Comparison of ENCODE assay signal across 3 fruit fly cellular contexts in the genomic region with DNA sequence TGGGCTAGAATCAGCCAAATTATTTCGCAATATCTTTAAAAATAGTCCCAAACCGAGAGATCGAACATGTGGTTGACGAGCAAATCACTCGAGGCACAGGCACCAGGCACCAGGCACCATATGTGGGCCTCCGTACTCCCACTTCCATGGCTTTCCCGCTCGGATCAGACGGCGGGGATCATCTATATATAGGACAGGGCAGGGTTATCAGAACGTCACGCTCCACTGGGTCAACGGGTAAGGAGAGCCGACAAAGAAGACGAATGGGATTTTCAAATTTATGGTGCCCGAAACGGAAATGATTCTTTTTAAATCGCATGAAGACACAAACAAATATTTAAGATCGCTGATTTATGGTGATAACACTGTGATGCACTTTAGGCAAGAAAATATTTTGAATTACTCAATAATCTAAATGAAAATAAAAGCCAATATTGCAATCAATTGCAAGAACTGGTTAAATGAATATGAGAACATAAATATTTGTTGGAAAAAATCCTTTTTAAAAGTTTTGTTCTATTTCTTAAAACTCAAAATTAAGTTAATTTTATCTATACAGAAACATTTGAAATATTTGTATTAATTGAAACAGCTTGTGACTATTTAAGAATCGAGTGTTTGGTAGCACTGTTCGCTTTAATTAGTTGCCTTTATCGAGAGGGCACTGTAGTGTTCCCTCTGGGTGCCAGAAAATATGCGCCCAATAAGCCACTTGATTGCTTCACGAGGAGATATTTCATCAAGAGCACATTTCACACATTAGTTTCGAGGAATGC.
A peak's percentile ranks its signal among the peaks of the same experiment; 100 is the strongest.
TF ChIP-seq lines count a peak whose summit lies in the region.

No protein-coding gene starts in this region.

- TF ChIP-seq CTCF in whole organism, embryonic (GFP tag; optimal IDR thresholded peaks at IDR 0.05; lab: Kevin White, UChicago), result no peak

TF ChIP-seq in whole organism, adult, 20 proteins besides CTCF, POLR2A, EP300 and RAD21:
- TF ChIP-seq kay (GFP tag; lab: Kevin White, UChicago; ENCODE audit: borderline replicate concordance), result peak; percentile 60
- no peak for TF ChIP-seq CG33017 (tag; optimal IDR thresholded peaks at IDR 0.05; lab: Kevin White, UChicago)
TF ChIP-seq in whole organism, adult: peak in this region for 1.

TF ChIP-seq in whole organism, embryonic, 481 proteins besides CTCF, POLR2A, EP300 and RAD21 (continues in another document):
- no peak for TF ChIP-seq Gug (GFP tag; IDR thresholded peaks at IDR 0.05; lab: Robert Waterston, UW)
- no peak for TF ChIP-seq Atf3 (GFP tag; optimal IDR thresholded peaks at IDR 0.05; lab: Kevin White, UChicago)
- TF ChIP-seq kay (GFP tag; optimal IDR thresholded peaks at IDR 0.05; lab: Kevin White, UChicago), result no peak
- TF ChIP-seq jumu (GFP tag; optimal IDR thresholded peaks at IDR 0.05; lab: Kevin White, UChicago), result no peak
- no peak for TF ChIP-seq CG8388 (GFP tag; optimal IDR thresholded peaks at IDR 0.05; lab: Kevin White, UChicago)
- no peak for TF ChIP-seq hbn (GFP tag; IDR thresholded peaks at IDR 0.05; lab: Robert Waterston, UW; ENCODE audit: partially characterized antibody)
- TF ChIP-seq ap (GFP tag; IDR thresholded peaks at IDR 0.05; lab: Robert Waterston, UW), result no peak
- TF ChIP-seq CG2889 (GFP tag; IDR thresholded peaks at IDR 0.05; lab: Robert Waterston, UW), result no peak
- TF ChIP-seq Sox102F (GFP tag; optimal IDR thresholded peaks at IDR 0.05; lab: Kevin White, UChicago), result peak; percentile 15
- TF ChIP-seq chn (GFP tag; optimal IDR thresholded peaks at IDR 0.05; lab: Kevin White, UChicago), result no peak
- TF ChIP-seq CG32532 (GFP tag; IDR thresholded peaks at IDR 0.05; lab: Robert Waterston, UW), result no peak
- TF ChIP-seq B-H1 (GFP tag; IDR thresholded peaks at IDR 0.05; lab: Robert Waterston, UW), result no peak
- no peak for TF ChIP-seq cad (GFP tag; optimal IDR thresholded peaks at IDR 0.05; lab: Kevin White, UChicago)
- no peak for TF ChIP-seq corto (GFP tag; optimal IDR thresholded peaks at IDR 0.05; lab: Kevin White, UChicago)
- no peak for TF ChIP-seq repo (GFP tag; optimal IDR thresholded peaks at IDR 0.05; lab: Kevin White, UChicago)
- TF ChIP-seq CG11093 (GFP tag; IDR thresholded peaks at IDR 0.05; lab: Robert Waterston, UW), result no peak
- no peak for TF ChIP-seq ac (GFP tag; optimal IDR thresholded peaks at IDR 0.05; lab: Kevin White, UChicago)
- TF ChIP-seq nerfin-1 (tag; optimal IDR thresholded peaks at IDR 0.05; lab: Kevin White, UChicago), result no peak
- no peak for TF ChIP-seq CG8478 (optimal IDR thresholded peaks at IDR 0.05; lab: Kevin White, UChicago)
- no peak for TF ChIP-seq Asciz (GFP tag; optimal IDR thresholded peaks at IDR 0.05; lab: Kevin White, UChicago)
- no peak for TF ChIP-seq Eip74EF (GFP tag; optimal IDR thresholded peaks at IDR 0.05; lab: Kevin White, UChicago)
- TF ChIP-seq CG17829 (tag; optimal IDR thresholded peaks at IDR 0.05; lab: Kevin White, UChicago), result no peak
- no peak for TF ChIP-seq Vsx1 (GFP tag; optimal IDR thresholded peaks at IDR 0.05; lab: Kevin White, UChicago)
- TF ChIP-seq sisA (GFP tag; IDR thresholded peaks at IDR 0.05; lab: Robert Waterston, UW), result no peak
- no peak for TF ChIP-seq Lim3 (GFP tag; IDR thresholded peaks at IDR 0.05; lab: Robert Waterston, UW)
- no peak for TF ChIP-seq CG8290 (GFP tag; optimal IDR thresholded peaks at IDR 0.05; lab: Kevin White, UChicago)
- no peak for TF ChIP-seq CG8290 (tag; optimal IDR thresholded peaks at IDR 0.05; lab: Kevin White, UChicago)
- no peak for TF ChIP-seq CG7786 (GFP tag; optimal IDR thresholded peaks at IDR 0.05; lab: Kevin White, UChicago)
- no peak for TF ChIP-seq CG43689 (GFP tag; IDR thresholded peaks at IDR 0.05; lab: Robert Waterston, UW)
- TF ChIP-seq phol (tag; optimal IDR thresholded peaks at IDR 0.05; lab: Kevin White, UChicago), result peak; percentile 14
- TF ChIP-seq HLH4C (GFP tag; IDR thresholded peaks at IDR 0.05; lab: Robert Waterston, UW; ENCODE audit: partially characterized antibody), result no peak
- peak; percentile 9 for TF ChIP-seq CG2678 (tag; optimal IDR thresholded peaks at IDR 0.05; lab: Kevin White, UChicago)
- TF ChIP-seq twi (tag; optimal IDR thresholded peaks at IDR 0.05; lab: Kevin White, UChicago), result peak; percentile 16
- TF ChIP-seq dmrt99B (tag; optimal IDR thresholded peaks at IDR 0.05; lab: Kevin White, UChicago), result peak; percentile 18
- TF ChIP-seq Sry-δ (GFP tag; optimal IDR thresholded peaks at IDR 0.05; lab: Kevin White, UChicago), result no peak
- no peak for TF ChIP-seq Xbp1 (GFP tag; optimal IDR thresholded peaks at IDR 0.05; lab: Kevin White, UChicago)
- no peak for TF ChIP-seq gcm (GFP tag; optimal IDR thresholded peaks at IDR 0.05; lab: Kevin White, UChicago)
- TF ChIP-seq knrl (GFP tag; IDR thresholded peaks at IDR 0.05; lab: Robert Waterston, UW; ENCODE audit: partially characterized antibody), result no peak
- TF ChIP-seq CG2120 (GFP tag; optimal IDR thresholded peaks at IDR 0.05; lab: Kevin White, UChicago), result no peak
- TF ChIP-seq E2f1 (GFP tag; IDR thresholded peaks at IDR 0.05; lab: Robert Waterston, UW), result no peak
- peak; percentile 45 for TF ChIP-seq CG12769 (tag; optimal IDR thresholded peaks at IDR 0.05; lab: Kevin White, UChicago)
- TF ChIP-seq p53 (GFP tag; optimal IDR thresholded peaks at IDR 0.05; lab: Kevin White, UChicago), result no peak

TF ChIP-seq in whole organism, prepupa, 60 proteins besides CTCF, POLR2A, EP300 and RAD21:
- TF ChIP-seq CG3032 (tag; optimal IDR thresholded peaks at IDR 0.05; lab: Kevin White, UChicago), result no peak
- no peak for TF ChIP-seq CG9139 (GFP tag; optimal IDR thresholded peaks at IDR 0.05; lab: Kevin White, UChicago)
- peak; percentile 8 for TF ChIP-seq Eip78C (GFP tag; lab: Kevin White, UChicago)
- peak; percentile 96 for TF ChIP-seq svp (GFP tag; lab: Kevin White, UChicago)
